Fruit fly (Drosophila melanogaster) whole organism, embryonic: Measurements from ENCODE around the gene CG14431.

ENCODE experiments used
- Atf-2 ChIP-seq: fragments of 200-800 bp; sonication (Bioruptor generic); optimal IDR thresholded peaks from 2 replicates; lab custom pipeline; 2016; ENCODE audit warnings: missing biosample characterization, missing genetic modification characterization
- CG10147 ChIP-seq: fragments of 200-800 bp; sonication (Bioruptor generic); optimal IDR thresholded peaks from 2 replicates; lab custom pipeline; 2019; ENCODE audit warnings: missing biosample characterization, mild to moderate bottlenecking, missing genetic modification characterization, moderate library complexity
- CG10979 ChIP-seq: fragments of 200-800 bp; sonication (Bioruptor generic); optimal IDR thresholded peaks from 2 replicates; lab custom pipeline; 2018; ENCODE audit warnings: missing biosample characterization, mild to moderate bottlenecking, missing genetic modification characterization, moderate library complexity
- CG11085 ChIP-seq: fragments of 200-800 bp; sonication (Bioruptor generic); IDR thresholded peaks from 2 replicates; pipeline ENCODE4 v1.3.6; 2022; ENCODE audit warnings: missing biosample characterization, missing genetic modification characterization
- CG11247 ChIP-seq: fragments of 200-800 bp; sonication (Bioruptor generic); IDR thresholded peaks from 2 replicates; pipeline ENCODE4 v1.3.6; 2022; ENCODE audit warnings: missing biosample characterization, missing genetic modification characterization
- CG11723 ChIP-seq: fragments of 200-800 bp; sonication (Bioruptor generic); optimal IDR thresholded peaks from 2 replicates; lab custom pipeline; 2017; ENCODE audit warnings: missing biosample characterization, mild to moderate bottlenecking, missing genetic modification characterization
- CG12104 ChIP-seq: fragments of 200-800 bp; sonication (Bioruptor generic); optimal IDR thresholded peaks from 3 replicates; lab custom pipeline; 2016; ENCODE audit warnings: missing biosample characterization, missing genetic modification characterization
- CG12299 ChIP-seq: fragments of 200-800 bp; sonication (Bioruptor generic); optimal IDR thresholded peaks from 2 replicates; lab custom pipeline; 2018; ENCODE audit warnings: missing biosample characterization, mild to moderate bottlenecking, missing genetic modification characterization
- CG13775 ChIP-seq: fragments of 200-800 bp; sonication (Bioruptor generic); optimal IDR thresholded peaks from 3 replicates; lab custom pipeline; 2017; ENCODE audit warnings: missing biosample characterization, mild to moderate bottlenecking, missing genetic modification characterization
- CG15696 ChIP-seq: fragments of 200-800 bp; sonication (Bioruptor generic); optimal IDR thresholded peaks from 2 replicates; lab custom pipeline; 2019; ENCODE audit warnings: missing biosample characterization, mild to moderate bottlenecking, missing genetic modification characterization, moderate library complexity
- CG17186 ChIP-seq: fragments of 200-800 bp; sonication (Bioruptor generic); optimal IDR thresholded peaks from 3 replicates; lab custom pipeline; 2017; ENCODE audit warnings: missing biosample characterization, missing genetic modification reagents, missing genetic modification characterization
- CG17612 ChIP-seq: fragments of 200-800 bp; sonication (Bioruptor generic); IDR thresholded peaks from 2 replicates; pipeline ENCODE4 v1.3.6; 2022; ENCODE audit warnings: missing biosample characterization, missing genetic modification characterization
- CG18619 ChIP-seq: fragments of 200-800 bp; sonication (Bioruptor generic); optimal IDR thresholded peaks from 3 replicates; lab custom pipeline; 2017; ENCODE audit warnings: missing biosample characterization, mild to moderate bottlenecking, missing genetic modification characterization
- CG2875 ChIP-seq: fragments of 200-800 bp; sonication (Bioruptor generic); optimal IDR thresholded peaks from 2 replicates; lab custom pipeline; 2017; ENCODE audit warnings: missing biosample characterization, mild to moderate bottlenecking, missing genetic modification characterization, missing genetic modification reagents
- CG31441 ChIP-seq: fragments of 200-800 bp; sonication (Bioruptor generic); IDR thresholded peaks from 2 replicates; pipeline ENCODE4 v1.3.6; 2022; ENCODE audit warnings: missing biosample characterization, missing genetic modification characterization
- CG33213 ChIP-seq: fragments of 200-800 bp; sonication (Bioruptor generic); optimal IDR thresholded peaks from 3 replicates; lab custom pipeline; 2016; ENCODE audit warnings: missing biosample characterization, missing genetic modification characterization
- CG9215 ChIP-seq: fragments of 200-800 bp; sonication (Bioruptor generic); IDR thresholded peaks from 2 replicates; pipeline ENCODE4 v1.3.6; 2022; ENCODE audit warnings: missing biosample characterization, missing genetic modification characterization
- ERR ChIP-seq: fragments of 200-800 bp; sonication (Bioruptor generic); optimal IDR thresholded peaks from 2 replicates; lab custom pipeline; 2016; ENCODE audit warnings: missing biosample characterization, missing genetic modification characterization
- Elba2 ChIP-seq: fragments of 200-800 bp; sonication (Bioruptor generic); optimal IDR thresholded peaks from 3 replicates; lab custom pipeline; 2016; ENCODE audit warnings: missing biosample characterization, missing genetic modification characterization
- HLH54F ChIP-seq: fragments of 200-800 bp; sonication (Bioruptor generic); optimal IDR thresholded peaks from 3 replicates; lab custom pipeline; 2016; ENCODE audit warnings: missing biosample characterization, missing genetic modification characterization
- HLHmδ ChIP-seq: fragments of 200-800 bp; sonication (Bioruptor generic); optimal IDR thresholded peaks from 2 replicates; lab custom pipeline; 2018; ENCODE audit warnings: missing biosample characterization, mild to moderate bottlenecking, missing genetic modification characterization, moderate library complexity
- Hmr ChIP-seq: fragments of 200-800 bp; sonication (Bioruptor generic); optimal IDR thresholded peaks from 3 replicates; lab custom pipeline; 2017; ENCODE audit warnings: mild to moderate bottlenecking, missing biosample characterization, missing genetic modification reagents, missing genetic modification characterization
- Mes4 ChIP-seq: fragments of 200-800 bp; sonication (Bioruptor generic); optimal IDR thresholded peaks from 2 replicates; lab custom pipeline; 2016; ENCODE audit warnings: missing biosample characterization, missing genetic modification characterization
- NFAT ChIP-seq: fragments of 200-800 bp; sonication (Bioruptor generic); IDR thresholded peaks from 2 replicates; pipeline ENCODE4 v1.3.6; 2022; ENCODE audit warnings: missing biosample characterization, missing genetic modification characterization
- Sin3A ChIP-seq: fragments of >200 bp; optimal IDR thresholded peaks from 2 replicates; lab custom pipeline; 2018
- Six4 ChIP-seq: fragments of 200-800 bp; sonication (Bioruptor generic); optimal IDR thresholded peaks from 2 replicates; lab custom pipeline; 2016; ENCODE audit warnings: missing biosample characterization, missing genetic modification characterization
- Sry-β ChIP-seq: fragments of 200-800 bp; sonication (Bioruptor generic); optimal IDR thresholded peaks from 2 replicates; lab custom pipeline; 2018; ENCODE audit warnings: missing biosample characterization, mild to moderate bottlenecking, missing genetic modification characterization, moderate library complexity
- ato ChIP-seq: fragments of 200-800 bp; sonication (Bioruptor generic); IDR thresholded peaks from 2 replicates; pipeline ENCODE4 v1.3.6; 2022; ENCODE audit warnings: missing biosample characterization, missing genetic modification characterization; ENCODE audit not compliant: partially characterized antibody
- caup ChIP-seq: fragments of 200-800 bp; sonication (Bioruptor generic); optimal IDR thresholded peaks from 3 replicates; lab custom pipeline; 2017; ENCODE audit warnings: missing biosample characterization, mild to moderate bottlenecking, missing genetic modification characterization, moderate library complexity; ENCODE audit not compliant: severe bottlenecking
- cwo ChIP-seq: fragments of 200-800 bp; sonication (Bioruptor generic); optimal IDR thresholded peaks from 3 replicates; lab custom pipeline; 2017; ENCODE audit warnings: missing biosample characterization, missing genetic modification characterization, mild to moderate bottlenecking, moderate library complexity, missing genetic modification reagents
- dati ChIP-seq: fragments of 200-800 bp; sonication (Bioruptor generic); IDR thresholded peaks from 2 replicates; pipeline ENCODE4 v1.3.6; 2022; ENCODE audit warnings: missing biosample characterization, missing genetic modification characterization
- emc ChIP-seq: fragments of 200-800 bp; sonication (Bioruptor generic); optimal IDR thresholded peaks from 2 replicates; lab custom pipeline; 2016; ENCODE audit warnings: missing biosample characterization, missing genetic modification characterization
- en ChIP-seq: fragments of 200-800 bp; sonication (Bioruptor generic); optimal IDR thresholded peaks from 2 replicates; lab custom pipeline; 2016; ENCODE audit warnings: missing biosample characterization, missing genetic modification characterization
- fru ChIP-seq: fragments of >200 bp; optimal IDR thresholded peaks from 2 replicates; lab custom pipeline; 2017
- gt ChIP-seq: fragments of 200-800 bp; sonication (Bioruptor generic); IDR thresholded peaks from 2 replicates; pipeline ENCODE4 v1.3.6; 2022; ENCODE audit warnings: missing biosample characterization, missing genetic modification characterization
- hbn ChIP-seq: fragments of 200-800 bp; sonication (Bioruptor generic); IDR thresholded peaks from 2 replicates; pipeline ENCODE4 v1.3.6; 2022; ENCODE audit warnings: missing biosample characterization, missing genetic modification characterization; ENCODE audit not compliant: partially characterized antibody
- her ChIP-seq: fragments of 200-800 bp; sonication (Bioruptor generic); optimal IDR thresholded peaks from 2 replicates; lab custom pipeline; 2016; ENCODE audit warnings: missing biosample characterization, missing genetic modification characterization
- hth ChIP-seq: fragments of >200 bp; optimal IDR thresholded peaks from 2 replicates; lab custom pipeline; 2017; ENCODE audit warnings: inconsistent platforms
- lmd ChIP-seq: fragments of 200-800 bp; sonication (Bioruptor generic); IDR thresholded peaks from 2 replicates; pipeline ENCODE4 v1.3.6; 2022; ENCODE audit warnings: missing biosample characterization, missing genetic modification characterization
- luna ChIP-seq: fragments of 200-800 bp; sonication (Bioruptor generic); optimal IDR thresholded peaks from 2 replicates; lab custom pipeline; 2016; ENCODE audit warnings: missing biosample characterization, missing genetic modification characterization
- org-1 ChIP-seq: fragments of 200-800 bp; sonication (Bioruptor generic); optimal IDR thresholded peaks from 2 replicates; lab custom pipeline; 2017; ENCODE audit warnings: missing biosample characterization, missing genetic modification characterization
- pfk ChIP-seq: fragments of 200-800 bp; sonication (Bioruptor generic); optimal IDR thresholded peaks from 2 replicates; lab custom pipeline; 2018; ENCODE audit warnings: missing biosample characterization, mild to moderate bottlenecking, missing genetic modification characterization, moderate library complexity
- psq ChIP-seq: fragments of 200-800 bp; sonication (Bioruptor generic); optimal IDR thresholded peaks from 2 replicates; lab custom pipeline; 2017; ENCODE audit warnings: missing biosample characterization, missing genetic modification characterization
- rib ChIP-seq: fragments of 200-800 bp; sonication (Bioruptor generic); IDR thresholded peaks from 2 replicates; pipeline ENCODE4 v1.3.6; 2022; ENCODE audit warnings: missing biosample characterization, missing genetic modification characterization
- row ChIP-seq: fragments of 200-800 bp; sonication (Bioruptor generic); IDR thresholded peaks from 3 replicates; pipeline ENCODE4 v1.3.6; 2022; ENCODE audit warnings: missing biosample characterization, missing genetic modification characterization
- salm ChIP-seq: fragments of 200-800 bp; sonication (Bioruptor generic); optimal IDR thresholded peaks from 2 replicates; lab custom pipeline; 2018; ENCODE audit warnings: missing biosample characterization, mild to moderate bottlenecking, missing genetic modification characterization
- sens-2 ChIP-seq: fragments of 200-800 bp; sonication (Bioruptor generic); IDR thresholded peaks from 2 replicates; pipeline ENCODE4 v1.3.6; 2022; ENCODE audit warnings: missing biosample characterization, missing genetic modification characterization
- sna ChIP-seq: fragments of 200-800 bp; sonication (Bioruptor generic); IDR thresholded peaks from 2 replicates; pipeline ENCODE4 v1.3.6; 2022; ENCODE audit warnings: missing biosample characterization, missing genetic modification characterization; ENCODE audit not compliant: partially characterized antibody
- sqz ChIP-seq: fragments of 200-800 bp; sonication (Bioruptor generic); optimal IDR thresholded peaks from 3 replicates; lab custom pipeline; 2018; ENCODE audit warnings: missing biosample characterization, mild to moderate bottlenecking, missing genetic modification characterization
- sr ChIP-seq: fragments of 200-800 bp; sonication (Bioruptor generic); IDR thresholded peaks from 3 replicates; pipeline ENCODE4 v1.3.6; 2022; ENCODE audit warnings: missing biosample characterization, missing genetic modification characterization
- vfl ChIP-seq: fragments of 200-800 bp; sonication (Bioruptor generic); optimal IDR thresholded peaks from 2 replicates; lab custom pipeline; 2016; ENCODE audit warnings: missing biosample characterization, missing genetic modification characterization
- vnd ChIP-seq: fragments of 200-800 bp; sonication (Bioruptor generic); IDR thresholded peaks from 3 replicates; pipeline ENCODE4 v1.3.6; 2022; ENCODE audit warnings: missing biosample characterization, missing genetic modification characterization; ENCODE audit not compliant: partially characterized antibody

The CG14431 gene

dm6 chrX:6993753-6994152 is 85.7 kb downstream of the CG14431 start (continued):
- TF ChIP-seq sna (GFP tag; lab: Robert Waterston, UW) = no peak
- peak; percentile 66; the same call in 1 of the 2 replicates for TF ChIP-seq rib (GFP tag; lab: Robert Waterston, UW)
- peak; percentile 64 for TF ChIP-seq CG10979 (tag; lab: Kevin White, UChicago)
- no peak for TF ChIP-seq luna (GFP tag; lab: Kevin White, UChicago)
- peak; percentile 67 for TF ChIP-seq HLH54F (GFP tag; lab: Kevin White, UChicago)
- TF ChIP-seq CG31441 = peak; percentile 76
- TF ChIP-seq NFAT (GFP tag; lab: Robert Waterston, UW) = peak; percentile 71
- TF ChIP-seq fru (lab: Kevin White, UChicago) = no peak
- TF ChIP-seq CG10147 (GFP tag; lab: Kevin White, UChicago) = peak; percentile 42
- peak; percentile 63 for TF ChIP-seq CG11085
- TF ChIP-seq en (GFP tag; lab: Kevin White, UChicago) = peak; percentile 48
- peak; percentile 42 for TF ChIP-seq salm (tag; lab: Kevin White, UChicago)
- TF ChIP-seq CG9215 (GFP tag; lab: Robert Waterston, UW) = peak; percentile 72
- no peak for TF ChIP-seq CG17186 (GFP tag; lab: Kevin White, UChicago)
- peak; percentile 63 for TF ChIP-seq CG13775 (GFP tag; lab: Kevin White, UChicago)
- TF ChIP-seq Elba2 = no peak
- TF ChIP-seq her = peak; percentile 72
- TF ChIP-seq Sin3A (lab: Kevin White, UChicago) = no peak
- no peak for TF ChIP-seq pfk (GFP tag; lab: Kevin White, UChicago)
- peak; percentile 35 for TF ChIP-seq CG12104
- no peak for TF ChIP-seq psq (GFP tag; lab: Kevin White, UChicago)
- TF ChIP-seq lmd (GFP tag; lab: Robert Waterston, UW) = peak; percentile 85
- no peak for TF ChIP-seq vnd (GFP tag; lab: Robert Waterston, UW)
- peak; percentile 55 for TF ChIP-seq CG33213 (GFP tag; lab: Kevin White, UChicago)
- peak; percentile 45 for TF ChIP-seq CG12299 (tag; lab: Kevin White, UChicago)
- peak; percentile 73 for TF ChIP-seq caup
- peak; percentile 59 for TF ChIP-seq CG11247 (GFP tag; lab: Robert Waterston, UW)
- TF ChIP-seq row (GFP tag; lab: Robert Waterston, UW) = peak; percentile 92
- TF ChIP-seq CG11723 (GFP tag; lab: Kevin White, UChicago) = peak; percentile 28
- TF ChIP-seq sens-2 (GFP tag; lab: Robert Waterston, UW) = peak; percentile 72; the same call in 1 of the 2 replicates
- no peak for TF ChIP-seq hbn (GFP tag; lab: Robert Waterston, UW)
- peak; percentile 76 for TF ChIP-seq Hmr (GFP tag; lab: Kevin White, UChicago)
- TF ChIP-seq CG17612 (GFP tag; lab: Robert Waterston, UW) = no peak
- peak; percentile 57 for TF ChIP-seq org-1 (GFP tag; lab: Kevin White, UChicago)
- peak; percentile 46 for TF ChIP-seq Atf-2
- TF ChIP-seq gt = peak; percentile 62
- no peak; the same call in 1 of the 2 replicates for TF ChIP-seq dati
- no peak for TF ChIP-seq ato (GFP tag; lab: Robert Waterston, UW)
- no peak for TF ChIP-seq Sry-β (GFP tag; lab: Kevin White, UChicago)
- peak; percentile 49 for TF ChIP-seq cwo
- no peak for TF ChIP-seq hth (lab: Kevin White, UChicago)
- peak; percentile 51 for TF ChIP-seq Mes4 (GFP tag; lab: Kevin White, UChicago)
- TF ChIP-seq sqz (GFP tag; lab: Kevin White, UChicago) = peak; percentile 4
- peak; percentile 49 for TF ChIP-seq Six4
- TF ChIP-seq ERR (GFP tag; lab: Kevin White, UChicago) = peak; percentile 67
- peak; percentile 20 for TF ChIP-seq CG15696 (tag; lab: Kevin White, UChicago)
- peak; percentile 51; the same call in 1 of the 3 replicates for TF ChIP-seq sr (GFP tag; lab: Robert Waterston, UW)
- peak; percentile 73 for TF ChIP-seq CG18619 (GFP tag; lab: Kevin White, UChicago)
- TF ChIP-seq CG2875 (GFP tag; lab: Kevin White, UChicago) = peak; percentile 49
- no peak for TF ChIP-seq HLHmδ (GFP tag; lab: Kevin White, UChicago)
- peak; percentile 1 for TF ChIP-seq emc (GFP tag; lab: Kevin White, UChicago)
- TF ChIP-seq vfl (GFP tag; lab: Kevin White, UChicago) = peak; percentile 16
